Worm (Caenorhabditis elegans) whole organism, L1 larva: ENCODE results near the gene F21H7.12.

Source experiments
- C34B4.2 ChIP-seq: sonication (generic microtip); optimal IDR thresholded peaks from 2 replicates; lab custom pipeline; 2017; ENCODE audit warnings: mild to moderate bottlenecking, missing genetic modification characterization, missing compliant biosample characterization
- F16B12.6 ChIP-seq: fragments of 150-350 bp; optimal IDR thresholded peaks from 2 replicates; lab custom pipeline; 2014; ENCODE audit warnings: missing biosample characterization, missing genetic modification characterization
- Y116A8C.19 ChIP-seq: sonication (generic microtip); optimal IDR thresholded peaks from 2 replicates; lab custom pipeline; 2016; ENCODE audit warnings: missing compliant biosample characterization, missing genetic modification characterization, borderline replicate concordance
- aha-1 ChIP-seq: fragments of 150-350 bp; optimal IDR thresholded peaks from 2 replicates; lab custom pipeline; 2014; ENCODE audit warnings: missing biosample characterization, missing genetic modification characterization
- ama-1 ChIP-seq: fragments of 150-350 bp; optimal IDR thresholded peaks from 2 replicates; lab custom pipeline; 2014
- ceh-88 ChIP-seq: fragments of 200-800 bp; sonication (Bioruptor generic); IDR thresholded peaks from 2 replicates; pipeline ENCODE4 v1.3.6; 2022; ENCODE audit warnings: missing genetic modification characterization, missing compliant biosample characterization
- ces-1 ChIP-seq: fragments of 150-350 bp; optimal IDR thresholded peaks from 2 replicates; lab custom pipeline; 2014; ENCODE audit warnings: missing biosample characterization, missing genetic modification reagents, missing genetic modification characterization
- dsc-1 ChIP-seq: sonication (generic microtip); optimal IDR thresholded peaks from 2 replicates; lab custom pipeline; 2016; ENCODE audit warnings: mild to moderate bottlenecking, missing genetic modification characterization, missing compliant biosample characterization
- efl-1 ChIP-seq, 4 experiments: fragments of 150-350 bp; optimal IDR thresholded peaks in 3 of 4; peaks in 1 of 4; 1 replicate in 1 of 4; 2 replicates in 3 of 4; lab custom pipeline; 2014; ENCODE audit warnings: missing biosample characterization in 2 of 4, missing genetic modification characterization in 2 of 4, missing genetic modification reagents in 2 of 4
- efl-3 ChIP-seq: fragments of 200-800 bp; sonication (Bioruptor generic); optimal IDR thresholded peaks from 2 replicates; lab custom pipeline; 2018; ENCODE audit warnings: mild to moderate bottlenecking, missing genetic modification characterization, missing compliant biosample characterization
- egl-13 ChIP-seq: sonication (generic microtip); optimal IDR thresholded peaks from 2 replicates; lab custom pipeline; 2016; ENCODE audit warnings: missing genotype, missing genetic modification reagents, missing genetic modification characterization, missing compliant biosample characterization
- fkh-8 ChIP-seq: sonication (generic microtip); optimal IDR thresholded peaks from 2 replicates; lab custom pipeline; 2016; ENCODE audit warnings: mild to moderate bottlenecking, missing genetic modification characterization, missing compliant biosample characterization
- grh-1 ChIP-seq: fragments of 200-800 bp; sonication (Bioruptor generic); IDR thresholded peaks from 2 replicates; pipeline ENCODE4 v1.3.6; 2022; ENCODE audit warnings: missing genetic modification reagents, missing genetic modification characterization, missing compliant biosample characterization
- hlh-17 ChIP-seq: fragments of 200-800 bp; sonication (Bioruptor generic); optimal IDR thresholded peaks from 2 replicates; lab custom pipeline; 2018; ENCODE audit warnings: missing genetic modification characterization, mild to moderate bottlenecking, missing compliant biosample characterization, moderate library complexity, borderline replicate concordance
- hlh-4 ChIP-seq: sonication (generic microtip); optimal IDR thresholded peaks from 2 replicates; lab custom pipeline; 2016; ENCODE audit warnings: mild to moderate bottlenecking, missing genetic modification characterization, missing compliant biosample characterization
- hpl-2 ChIP-seq: fragments of 150-350 bp; optimal IDR thresholded peaks from 2 replicates; lab custom pipeline; 2014; ENCODE audit warnings: missing biosample characterization, missing genetic modification reagents, missing genetic modification characterization
- jun-1 ChIP-seq: fragments of 150-350 bp; optimal IDR thresholded peaks from 2 replicates; lab custom pipeline; 2014; ENCODE audit warnings: missing biosample characterization, missing genetic modification reagents, missing genetic modification characterization
- lin-14 ChIP-seq: fragments of 200-800 bp; sonication (Bioruptor generic); optimal IDR thresholded peaks from 2 replicates; lab custom pipeline; 2018; ENCODE audit warnings: mild to moderate bottlenecking, missing genetic modification characterization, moderate library complexity, missing compliant biosample characterization
- lin-15B ChIP-seq: fragments of 150-350 bp; sonication (generic microtip); optimal IDR thresholded peaks from 3 replicates; lab custom pipeline; 2014; ENCODE audit warnings: missing biosample characterization, missing genetic modification characterization
- lin-39 ChIP-seq: fragments of 150-350 bp; optimal IDR thresholded peaks from 2 replicates; lab custom pipeline; 2014; ENCODE audit warnings: missing biosample characterization, missing genetic modification reagents, missing genetic modification characterization
- lsy-2 ChIP-seq, 2 experiments: fragments of 150-350 bp; optimal IDR thresholded peaks; 2 replicates each; lab custom pipeline; 2014; ENCODE audit warnings: missing biosample characterization in 2 of 2, missing genetic modification characterization in 2 of 2
- mep-1 ChIP-seq: fragments of 150-350 bp; optimal IDR thresholded peaks from 2 replicates; lab custom pipeline; 2014; ENCODE audit warnings: missing biosample characterization, missing genetic modification characterization
- nhr-11 ChIP-seq: fragments of 150-350 bp; optimal IDR thresholded peaks from 2 replicates; lab custom pipeline; 2014; ENCODE audit warnings: missing biosample characterization, missing genetic modification characterization
- nhr-19 ChIP-seq: fragments of 200-800 bp; sonication (Bioruptor generic); conservative IDR thresholded peaks from 2 replicates; pipeline ENCODE4 v1.3.6; 2022; ENCODE audit warnings: missing genetic modification characterization, missing compliant biosample characterization
- nhr-76 ChIP-seq: sonication (generic microtip); optimal IDR thresholded peaks from 2 replicates; lab custom pipeline; 2017; ENCODE audit warnings: missing biosample characterization, missing genetic modification characterization
- nhr-85 ChIP-seq: sonication (generic microtip); peaks from one replicate; lab custom pipeline; 2016; ENCODE audit warnings: missing genetic modification characterization, inconsistent platforms, missing compliant biosample characterization
- pag-3 ChIP-seq: sonication (generic microtip); optimal IDR thresholded peaks from 2 replicates; lab custom pipeline; 2017; ENCODE audit warnings: missing genetic modification characterization, mild to moderate bottlenecking, missing compliant biosample characterization, antibody characterized with exemption, borderline replicate concordance; ENCODE audit not compliant: insufficient read depth
- pqm-1 ChIP-seq: sonication (generic microtip); optimal IDR thresholded peaks from 3 replicates; lab custom pipeline; 2017; ENCODE audit warnings: missing biosample characterization, missing genetic modification characterization
- skn-1 ChIP-seq: fragments of 150-350 bp; optimal IDR thresholded peaks from 2 replicates; lab custom pipeline; 2014; ENCODE audit warnings: missing biosample characterization, missing genetic modification characterization
- snu-23 ChIP-seq: sonication (generic microtip); optimal IDR thresholded peaks from 2 replicates; lab custom pipeline; 2016; ENCODE audit warnings: missing genetic modification characterization, missing compliant biosample characterization
- sox-4 ChIP-seq: sonication (generic microtip); optimal IDR thresholded peaks from 2 replicates; lab custom pipeline; 2016; ENCODE audit warnings: missing genetic modification characterization, missing compliant biosample characterization
- sptf-1 ChIP-seq: fragments of 150-350 bp; optimal IDR thresholded peaks from 2 replicates; lab custom pipeline; 2014; ENCODE audit warnings: missing biosample characterization, missing genetic modification characterization
- sup-37 ChIP-seq: fragments of 200-800 bp; sonication (Bioruptor generic); optimal IDR thresholded peaks from 2 replicates; lab custom pipeline; 2018; ENCODE audit warnings: mild to moderate bottlenecking, missing genetic modification characterization, missing compliant biosample characterization
- tbx-2 ChIP-seq: sonication (generic microtip); optimal IDR thresholded peaks from 2 replicates; lab custom pipeline; 2016; ENCODE audit warnings: missing genetic modification characterization, missing compliant biosample characterization
- tlp-1 ChIP-seq: fragments of 150-350 bp; optimal IDR thresholded peaks from 2 replicates; lab custom pipeline; 2014; ENCODE audit warnings: missing biosample characterization, missing genetic modification characterization
- unc-130 ChIP-seq: fragments of 150-350 bp; optimal IDR thresholded peaks from 2 replicates; lab custom pipeline; 2017; ENCODE audit warnings: missing biosample characterization, missing genetic modification characterization, inconsistent platforms
- unc-30 ChIP-seq: sonication (generic microtip); optimal IDR thresholded peaks from 2 replicates; lab custom pipeline; 2017; ENCODE audit warnings: missing biosample characterization, missing genetic modification characterization
- unc-86 ChIP-seq: sonication (generic microtip); optimal IDR thresholded peaks from 2 replicates; lab custom pipeline; 2016; ENCODE audit warnings: missing genetic modification characterization, missing compliant biosample characterization
- vab-15 ChIP-seq: sonication (generic microtip); optimal IDR thresholded peaks from 2 replicates; lab custom pipeline; 2017; ENCODE audit warnings: missing genotype, mild to moderate bottlenecking, missing genetic modification characterization, missing compliant biosample characterization
- zip-4 ChIP-seq: fragments of 200-800 bp; sonication (Bioruptor generic); optimal IDR thresholded peaks from 2 replicates; lab custom pipeline; 2018; ENCODE audit warnings: mild to moderate bottlenecking, missing genetic modification characterization, moderate library complexity, missing compliant biosample characterization

Gene F21H7.12

ce11 chrV:16258142-16258541 lies 28.2 kb downstream of the F21H7.12 start, which contains the start of gene nhr-218:
Gene nhr-218, plus strand, starts transcription at chrV:16258442.
- TF ChIP-seq unc-130 (tag; lab: Kevin White, UChicago) (no peak), tbx-2 (tag; lab: Kevin White, UChicago) (no peak), sptf-1 (no peak), unc-30 (tag; lab: Kevin White, UChicago) (no peak)
- TF ChIP-seq, all 84 proteins: peak for 0

- no peak for TF ChIP-seq jun-1 (tag; lab: Kevin White, UChicago)
- no peak for TF ChIP-seq nhr-19 (GFP tag; lab: Robert Waterston, UW)
- TF ChIP-seq efl-3: no peak
- no peak for TF ChIP-seq nhr-11 (tag; lab: Kevin White, UChicago)
- no peak for TF ChIP-seq efl-1 (optimal IDR thresholded peaks at IDR 0.05; lab: Kevin White, UChicago)
- TF ChIP-seq efl-1 (GFP tag; optimal IDR thresholded peaks at IDR 0.05 in 1 of 2; lab: Kevin White, UChicago): no peak
- no peak for TF ChIP-seq tlp-1 (tag; lab: Kevin White, UChicago)
- TF ChIP-seq mep-1 (tag; lab: Kevin White, UChicago): no peak
- TF ChIP-seq Y116A8C.19 (tag; lab: Kevin White, UChicago): no peak
- TF ChIP-seq F16B12.6: no peak
- no peak for TF ChIP-seq hpl-2
- TF ChIP-seq nhr-76 (tag; lab: Kevin White, UChicago): no peak
- TF ChIP-seq ama-1: no peak
- TF ChIP-seq fkh-8 (tag; lab: Kevin White, UChicago): no peak
- TF ChIP-seq lsy-2 (tag; optimal IDR thresholded peaks at IDR 0.05; lab: Kevin White, UChicago): no peak
- TF ChIP-seq dsc-1 (tag; lab: Kevin White, UChicago): no peak
- no peak for TF ChIP-seq pqm-1 (tag; lab: Kevin White, UChicago)
- no peak for TF ChIP-seq zip-4 (GFP tag; lab: Kevin White, UChicago)
- TF ChIP-seq lin-14 (GFP tag; lab: Kevin White, UChicago): no peak
- no peak for TF ChIP-seq sox-4 (tag; lab: Kevin White, UChicago)
- TF ChIP-seq hlh-4 (tag; lab: Kevin White, UChicago): no peak
- TF ChIP-seq, all 84 proteins: peak for 0
Observed at ce11 chrV:16259684-16260083, 29.7 kb downstream of the F21H7.12 start, which contains the start of gene nhr-127. Gene nhr-127, plus strand, starts transcription at chrV:16259984.

ce11 chrV:16266514-16266913 lies 36.5 kb downstream of the F21H7.12 start, which contains the start of gene T13F3.4:
Gene T13F3.4, minus strand, starts transcription at chrV:16266614.
- no peak for TF ChIP-seq lsy-2 (tag; optimal IDR thresholded peaks at IDR 0.05; lab: Kevin White, UChicago)
- no peak for TF ChIP-seq unc-86 (tag; lab: Kevin White, UChicago)
- TF ChIP-seq hlh-4 (tag; lab: Kevin White, UChicago): no peak
- no peak for TF ChIP-seq ces-1 (GFP tag; lab: Kevin White, UChicago)
- no peak for TF ChIP-seq hlh-17 (GFP tag; lab: Kevin White, UChicago)
- no peak for TF ChIP-seq sptf-1
- no peak for TF ChIP-seq grh-1 (GFP tag; lab: Robert Waterston, UW)
- TF ChIP-seq lin-15B: no peak
- TF ChIP-seq snu-23: no peak
- TF ChIP-seq nhr-11 (tag; lab: Kevin White, UChicago): no peak

ce11 chrV:16269556-16269955 lies 39.6 kb downstream of the F21H7.12 start, which contains the start of the genes fbxa-2 and T13F3.8:
Gene fbxa-2, minus strand, starts transcription at chrV:16269656.
Gene T13F3.8, plus strand, starts transcription at chrV:16269800.
- TF ChIP-seq nhr-76 (tag; lab: Kevin White, UChicago): no peak
- no peak for TF ChIP-seq tlp-1 (tag; lab: Kevin White, UChicago)
- TF ChIP-seq, all 84 proteins: peak for 0

ce11 chrV:16271121-16271520 lies 41.2 kb downstream of the F21H7.12 start, which contains the start of gene T13F3.6:
Gene T13F3.6, minus strand, starts transcription at chrV:16271221.
- TF ChIP-seq hpl-2 (no peak), mep-1 (tag; lab: Kevin White, UChicago) (no peak), egl-13 (tag; lab: Kevin White, UChicago) (no peak), sox-4 (tag; lab: Kevin White, UChicago) (no peak), pag-3 (tag; lab: Kevin White, UChicago) (no peak), ceh-88 (no peak), sup-37 (GFP tag; lab: Kevin White, UChicago) (no peak), C34B4.2 (no peak), skn-1 (tag; lab: Kevin White, UChicago) (no peak), ama-1 (no peak), unc-30 (tag; lab: Kevin White, UChicago) (no peak), jun-1 (tag; lab: Kevin White, UChicago) (no peak), lin-39 (tag; lab: Kevin White, UChicago) (no peak), nhr-11 (tag; lab: Kevin White, UChicago) (no peak), vab-15 (tag; lab: Kevin White, UChicago) (no peak), sptf-1 (no peak), nhr-85 (tag; lab: Kevin White, UChicago) (no peak), aha-1 (tag; lab: Kevin White, UChicago) (no peak)
